Fruit fly (Drosophila melanogaster) Kc167 (cell line): ENCODE measurements around the gene CG46467.

ENCODE experiments used
- Sin3A ChIP-seq: fragments of >200 bp; optimal IDR thresholded peaks from 2 replicates; lab custom pipeline; 2018; ENCODE audit warnings: missing external identifiers
- h ChIP-seq: fragments of >200 bp; optimal IDR thresholded peaks from 3 replicates; lab custom pipeline; 2018; ENCODE audit warnings: missing external identifiers
- insv ChIP-seq: fragments of >200 bp; optimal IDR thresholded peaks from 3 replicates; lab custom pipeline; 2018; ENCODE audit warnings: missing external identifiers
- psq ChIP-seq: fragments of >200 bp; optimal IDR thresholded peaks from 2 replicates; lab custom pipeline; 2017; ENCODE audit warnings: missing external identifiers
- ttk ChIP-seq: sonication (Bioruptor generic); optimal IDR thresholded peaks from 2 replicates; lab custom pipeline; 2017; ENCODE audit warnings: missing external identifiers

dm6 chr3R:10028378-10028777 is 153.9 kb downstream of the CG46467 start:
- no peak for TF ChIP-seq Sin3A (lab: Kevin White, UChicago)
- no peak for TF ChIP-seq psq (lab: Kevin White, UChicago)
- no peak for TF ChIP-seq insv (lab: Kevin White, UChicago)
- TF ChIP-seq ttk (lab: Kevin White, UChicago): no peak
- TF ChIP-seq h (lab: Kevin White, UChicago): no peak
